Fruit fly (Drosophila melanogaster): ENCODE measurements around the gene CG13010.
A peak's percentile ranks its signal among the peaks of the same experiment; 100 is the strongest.

The CG13010 gene

dm6 chrX:16691440-16691839, 12.7 kb upstream of the CG13010 start (continued):
- TF ChIP-seq Poxn (GFP tag; IDR thresholded peaks at IDR 0.05), result no peak
- peak; percentile 89 for TF ChIP-seq Ptx1 (GFP tag; IDR thresholded peaks at IDR 0.05)
- TF ChIP-seq pnt (GFP tag; optimal IDR thresholded peaks at IDR 0.05), result peak; percentile 88
- TF ChIP-seq Hmr (GFP tag; optimal IDR thresholded peaks at IDR 0.05), result peak; percentile 61
- peak; percentile 38 for TF ChIP-seq ac (GFP tag; optimal IDR thresholded peaks at IDR 0.05)
- TF ChIP-seq CG32767 (GFP tag; IDR thresholded peaks at IDR 0.05), result peak; percentile 65; the same call in 1 of the 2 replicates
- TF ChIP-seq CG42726 (GFP tag; IDR thresholded peaks at IDR 0.05; ENCODE audit: partially characterized antibody), result no peak
- peak; percentile 54; the same call in 1 of the 2 replicates for TF ChIP-seq CG8765 (GFP tag; IDR thresholded peaks at IDR 0.05)
- TF ChIP-seq CG10543 (GFP tag; optimal IDR thresholded peaks at IDR 0.05), result peak; percentile 7
- peak; percentile 32 for TF ChIP-seq vfl (GFP tag; optimal IDR thresholded peaks at IDR 0.05)
- TF ChIP-seq Sin3A (optimal IDR thresholded peaks at IDR 0.05), result no peak
- peak; percentile 76 for TF ChIP-seq CG9876 (GFP tag; optimal IDR thresholded peaks at IDR 0.05)
- peak; percentile 73 for TF ChIP-seq CG18619 (GFP tag; optimal IDR thresholded peaks at IDR 0.05)
- TF ChIP-seq fu2 (GFP tag; optimal IDR thresholded peaks at IDR 0.05), result peak; percentile 65
- TF ChIP-seq mirr (GFP tag; optimal IDR thresholded peaks at IDR 0.05), result no peak
- TF ChIP-seq CkIIα-i1 (GFP tag; IDR thresholded peaks at IDR 0.05), result peak; percentile 49; the same call in 1 of the 2 replicates
- no peak for TF ChIP-seq Neu2 (GFP tag; optimal IDR thresholded peaks at IDR 0.05; ENCODE audit: borderline replicate concordance)
- TF ChIP-seq Lim3 (GFP tag; IDR thresholded peaks at IDR 0.05), result peak; percentile 46; the same call in 1 of the 2 replicates
- peak; percentile 83 for TF ChIP-seq Side (GFP tag; optimal IDR thresholded peaks at IDR 0.05)
- TF ChIP-seq sima (GFP tag; optimal IDR thresholded peaks at IDR 0.05), result peak; percentile 48
- TF ChIP-seq CG4404 (GFP tag; IDR thresholded peaks at IDR 0.05), result peak; percentile 67
- peak; percentile 82 for TF ChIP-seq slbo (GFP tag; IDR thresholded peaks at IDR 0.05)
- peak; percentile 23 for TF ChIP-seq MESR4 (GFP tag; optimal IDR thresholded peaks at IDR 0.05)
- peak; percentile 92 for TF ChIP-seq gce (GFP tag; IDR thresholded peaks at IDR 0.05)
- TF ChIP-seq CG32772 (GFP tag; IDR thresholded peaks at IDR 0.05), result peak; percentile 83
- TF ChIP-seq prd (optimal IDR thresholded peaks at IDR 0.05), result no peak
- peak; percentile 91 for TF ChIP-seq prd (GFP tag; IDR thresholded peaks at IDR 0.05)
- peak; percentile 67 for TF ChIP-seq CG12104 (GFP tag; optimal IDR thresholded peaks at IDR 0.05)
- peak; percentile 83 for TF ChIP-seq sob (GFP tag; IDR thresholded peaks at IDR 0.05)
- TF ChIP-seq dm (GFP tag; optimal IDR thresholded peaks at IDR 0.05), result peak; percentile 36
- peak; percentile 83 for TF ChIP-seq CG11456 (GFP tag; IDR thresholded peaks at IDR 0.05)
- peak; percentile 80 to 85 for TF ChIP-seq Pdp1 (GFP tag; optimal IDR thresholded peaks at IDR 0.05)
- peak; percentile 15 for TF ChIP-seq CG4328 (GFP tag; optimal IDR thresholded peaks at IDR 0.05)
- TF ChIP-seq CG10274 (GFP tag; optimal IDR thresholded peaks at IDR 0.05), result peak; percentile 47
- TF ChIP-seq Dek (tag; optimal IDR thresholded peaks at IDR 0.05), result peak; percentile 67
- TF ChIP-seq dati (GFP tag; IDR thresholded peaks at IDR 0.05), result peak; percentile 83
- TF ChIP-seq CG15073 (GFP tag; optimal IDR thresholded peaks at IDR 0.05), result peak; percentile 46
- peak; percentile 75 for TF ChIP-seq danr (GFP tag; IDR thresholded peaks at IDR 0.05)
- TF ChIP-seq gcm (GFP tag; optimal IDR thresholded peaks at IDR 0.05), result peak; percentile 84
- no peak; the same call in 1 of the 2 replicates for TF ChIP-seq Adf1 (GFP tag; IDR thresholded peaks at IDR 0.05)
- peak; percentile 86 for TF ChIP-seq CG12219 (GFP tag; optimal IDR thresholded peaks at IDR 0.05)
- no peak for TF ChIP-seq Dp (GFP tag; optimal IDR thresholded peaks at IDR 0.05)
- TF ChIP-seq Tbp (GFP tag; optimal IDR thresholded peaks at IDR 0.05), result no peak
- TF ChIP-seq GATAe (GFP tag; conservative IDR thresholded peaks at IDR 0.05), result no peak
- TF ChIP-seq Xbp1 (GFP tag; optimal IDR thresholded peaks at IDR 0.05), result peak; percentile 90
- peak; percentile 84 for TF ChIP-seq CG11398 (GFP tag; optimal IDR thresholded peaks at IDR 0.05)
- TF ChIP-seq CG17328 (GFP tag; IDR thresholded peaks at IDR 0.05), result peak; percentile 94
- peak; percentile 63 for TF ChIP-seq Nf-YB (GFP tag; optimal IDR thresholded peaks at IDR 0.05)
- peak; percentile 76 for TF ChIP-seq CG12659 (GFP tag; optimal IDR thresholded peaks at IDR 0.05)
- peak; percentile 82 for TF ChIP-seq Six4 (GFP tag; optimal IDR thresholded peaks at IDR 0.05)
- peak; percentile 89 for TF ChIP-seq CG14441 (GFP tag; IDR thresholded peaks at IDR 0.05)
- TF ChIP-seq CG11504 (tag; optimal IDR thresholded peaks at IDR 0.05), result peak; percentile 88

All from whole organism, embryonic.